Fruit fly (Drosophila melanogaster) whole organism, prepupa: ENCODE results near the gene CG9568.

ENCODE experiments used
- CG10631 ChIP-seq: fragments of 200-800 bp; sonication (Bioruptor generic); optimal IDR thresholded peaks from 2 replicates; lab custom pipeline; 2016; ENCODE audit warnings: missing biosample characterization, missing genetic modification characterization
- CG10669 ChIP-seq: fragments of 200-800 bp; sonication (Bioruptor generic); optimal IDR thresholded peaks from 3 replicates; lab custom pipeline; 2018; ENCODE audit warnings: missing biosample characterization, mild to moderate bottlenecking, missing genetic modification characterization, moderate library complexity
- CG11762 ChIP-seq: fragments of 200-800 bp; sonication (Bioruptor generic); optimal IDR thresholded peaks from 3 replicates; lab custom pipeline; 2016; ENCODE audit warnings: missing biosample characterization, missing genetic modification characterization; ENCODE audit not compliant: insufficient read depth
- CG1621 ChIP-seq: fragments of 200-800 bp; sonication (Bioruptor generic); optimal IDR thresholded peaks from 3 replicates; lab custom pipeline; 2018; ENCODE audit warnings: missing biosample characterization, mild to moderate bottlenecking, missing genetic modification characterization
- CG3032 ChIP-seq: fragments of 200-800 bp; optimal IDR thresholded peaks from 2 replicates; lab custom pipeline; 2019; ENCODE audit warnings: missing biosample characterization, mild to moderate bottlenecking, missing genetic modification characterization, moderate library complexity
- CG32006 ChIP-seq: fragments of 200-800 bp; sonication (Bioruptor generic); optimal IDR thresholded peaks from 3 replicates; lab custom pipeline; 2017; ENCODE audit warnings: missing biosample characterization, mild to moderate bottlenecking, missing genetic modification characterization
- CG34406 ChIP-seq: fragments of 200-800 bp; sonication (Bioruptor generic); optimal IDR thresholded peaks from 3 replicates; lab custom pipeline; 2016; ENCODE audit warnings: missing biosample characterization, missing genetic modification characterization
- CG3919 ChIP-seq: fragments of 200-800 bp; sonication (Bioruptor generic); optimal IDR thresholded peaks from 3 replicates; lab custom pipeline; 2016; ENCODE audit warnings: missing biosample characterization, missing genetic modification characterization
- CG6163 ChIP-seq: fragments of 200-800 bp; sonication (Bioruptor generic); IDR thresholded peaks from 3 replicates; pipeline ENCODE4 v1.3.6; 2022; ENCODE audit warnings: missing biosample characterization, missing genetic modification characterization
- CG6276 ChIP-seq: fragments of 200-800 bp; sonication (Bioruptor generic); optimal IDR thresholded peaks from 2 replicates; lab custom pipeline; 2017; ENCODE audit warnings: missing biosample characterization, mild to moderate bottlenecking, missing genetic modification characterization
- CG6808 ChIP-seq: fragments of 200-800 bp; sonication (Bioruptor generic); optimal IDR thresholded peaks from 3 replicates; lab custom pipeline; 2017; ENCODE audit warnings: missing biosample characterization, missing genetic modification characterization, mild to moderate bottlenecking, moderate library complexity, missing genetic modification reagents
- CG6854 ChIP-seq: fragments of 200-800 bp; sonication (Bioruptor generic); optimal IDR thresholded peaks from 2 replicates; lab custom pipeline; 2017; ENCODE audit warnings: missing biosample characterization, mild to moderate bottlenecking, missing genetic modification characterization
- CG8119 ChIP-seq: fragments of 200-800 bp; sonication (Bioruptor generic); IDR thresholded peaks from 3 replicates; pipeline ENCODE4 v1.3.6; 2022; ENCODE audit warnings: missing biosample characterization, missing genetic modification characterization
- CG8632 ChIP-seq: fragments of 200-800 bp; sonication (Bioruptor generic); optimal IDR thresholded peaks from 3 replicates; lab custom pipeline; 2016; ENCODE audit warnings: missing biosample characterization, missing genetic modification characterization
- Eip93F ChIP-seq: fragments of 200-800 bp; sonication (Bioruptor generic); optimal IDR thresholded peaks from 2 replicates; lab custom pipeline; 2016; ENCODE audit warnings: missing biosample characterization, mild to moderate bottlenecking, missing genetic modification characterization
- Ets96B ChIP-seq: fragments of 200-800 bp; optimal IDR thresholded peaks from 2 replicates; lab custom pipeline; 2019; ENCODE audit warnings: missing biosample characterization, mild to moderate bottlenecking, missing genetic modification characterization, moderate library complexity
- Gug ChIP-seq: fragments of 200-800 bp; sonication (Bioruptor generic); IDR thresholded peaks from 2 replicates; pipeline ENCODE4 v1.3.6; 2022; ENCODE audit warnings: missing biosample characterization, missing genetic modification characterization
- Hr39 ChIP-seq: fragments of 200-800 bp; sonication (Bioruptor generic); optimal IDR thresholded peaks from 2 replicates; lab custom pipeline; 2016; ENCODE audit warnings: missing biosample characterization, missing genetic modification characterization
- Hr4 ChIP-seq: fragments of 200-800 bp; sonication (Bioruptor generic); optimal IDR thresholded peaks from 3 replicates; lab custom pipeline; 2016; ENCODE audit warnings: missing biosample characterization, missing genetic modification characterization
- Lpt ChIP-seq: fragments of 200-800 bp; sonication (Bioruptor generic); optimal IDR thresholded peaks from 3 replicates; lab custom pipeline; 2016; ENCODE audit warnings: missing biosample characterization, missing genetic modification characterization
- Met ChIP-seq: fragments of 200-800 bp; sonication (Bioruptor generic); optimal IDR thresholded peaks from 3 replicates; lab custom pipeline; 2016; ENCODE audit warnings: missing biosample characterization, missing genetic modification characterization
- OdsH ChIP-seq: fragments of 200-800 bp; sonication (Bioruptor generic); optimal IDR thresholded peaks from 3 replicates; lab custom pipeline; 2016; ENCODE audit warnings: missing biosample characterization, missing genetic modification characterization
- Smox ChIP-seq: fragments of 200-800 bp; sonication (Bioruptor generic); optimal IDR thresholded peaks from 3 replicates; lab custom pipeline; 2016; ENCODE audit warnings: missing biosample characterization, missing genetic modification characterization
- Sox102F ChIP-seq: fragments of 200-800 bp; sonication (Bioruptor generic); optimal IDR thresholded peaks from 2 replicates; lab custom pipeline; 2016; ENCODE audit warnings: missing biosample characterization, mild to moderate bottlenecking, missing genetic modification characterization
- Sox14 ChIP-seq: fragments of 200-800 bp; sonication (Bioruptor generic); optimal IDR thresholded peaks from 3 replicates; lab custom pipeline; 2016; ENCODE audit warnings: missing biosample characterization, missing genetic modification characterization
- acj6 ChIP-seq: fragments of 200-800 bp; sonication (Bioruptor generic); optimal IDR thresholded peaks from 3 replicates; lab custom pipeline; 2016; ENCODE audit warnings: missing biosample characterization, missing genetic modification characterization
- cyc ChIP-seq: fragments of 200-800 bp; sonication (Bioruptor generic); optimal IDR thresholded peaks from 3 replicates; lab custom pipeline; 2016; ENCODE audit warnings: missing biosample characterization, missing genetic modification characterization
- dsx ChIP-seq: fragments of 200-800 bp; optimal IDR thresholded peaks from 3 replicates; lab custom pipeline; 2019; ENCODE audit warnings: missing biosample characterization, mild to moderate bottlenecking, missing genetic modification characterization, moderate library complexity; ENCODE audit not compliant: poor library complexity, severe bottlenecking
- fkh ChIP-seq: fragments of 200-800 bp; sonication (Bioruptor generic); optimal IDR thresholded peaks from 3 replicates; lab custom pipeline; 2017; ENCODE audit warnings: missing biosample characterization, mild to moderate bottlenecking, missing genetic modification characterization, moderate library complexity
- lz ChIP-seq: fragments of 200-800 bp; sonication (Bioruptor generic); optimal IDR thresholded peaks from 3 replicates; lab custom pipeline; 2016; ENCODE audit warnings: missing biosample characterization, missing genetic modification characterization
- net ChIP-seq: fragments of 200-800 bp; sonication (Bioruptor generic); optimal IDR thresholded peaks from 3 replicates; lab custom pipeline; 2016; ENCODE audit warnings: missing biosample characterization, missing genetic modification characterization
- pdm3 ChIP-seq: fragments of 200-800 bp; sonication (Bioruptor generic); optimal IDR thresholded peaks from 3 replicates; lab custom pipeline; 2016; ENCODE audit warnings: missing biosample characterization, missing genetic modification characterization
- spab ChIP-seq: fragments of 200-800 bp; sonication (Bioruptor generic); optimal IDR thresholded peaks from 2 replicates; lab custom pipeline; 2017; ENCODE audit warnings: missing biosample characterization, mild to moderate bottlenecking, missing genetic modification characterization, missing genetic modification reagents

The CG9568 gene

DNA sequence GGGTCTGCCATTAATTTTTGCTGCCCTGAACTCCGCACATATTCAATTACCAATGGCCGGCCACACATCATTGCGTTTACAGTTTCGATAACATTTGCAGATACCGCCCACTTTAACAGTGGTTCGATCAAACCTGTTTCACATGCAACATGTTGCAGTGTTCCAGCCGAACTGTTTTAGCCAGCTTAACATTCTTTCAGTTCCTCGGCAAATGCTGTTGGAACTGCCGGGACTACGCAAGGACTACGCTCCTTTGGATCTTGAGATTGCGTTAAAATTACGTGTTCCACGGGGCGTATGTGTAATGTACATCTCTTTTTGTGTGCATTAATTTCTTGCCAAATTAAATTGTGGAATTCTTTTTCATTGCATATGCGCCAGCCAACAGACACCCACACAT lies 9.1 kb downstream of the CG9568 start:
- TF ChIP-seq Smox (GFP tag; lab: Kevin White, UChicago) = no peak
- no peak for TF ChIP-seq pdm3 (GFP tag; lab: Kevin White, UChicago)
- no peak for TF ChIP-seq Sox102F (GFP tag; lab: Kevin White, UChicago)
- no peak for TF ChIP-seq Hr39 (GFP tag; lab: Kevin White, UChicago)
- TF ChIP-seq net = no peak
- no peak for TF ChIP-seq CG10669 (GFP tag; lab: Kevin White, UChicago)
- no peak for TF ChIP-seq fkh (GFP tag; lab: Kevin White, UChicago)
- no peak for TF ChIP-seq Lpt (GFP tag; lab: Kevin White, UChicago)
- TF ChIP-seq Met (GFP tag; lab: Kevin White, UChicago) = no peak

DNA sequence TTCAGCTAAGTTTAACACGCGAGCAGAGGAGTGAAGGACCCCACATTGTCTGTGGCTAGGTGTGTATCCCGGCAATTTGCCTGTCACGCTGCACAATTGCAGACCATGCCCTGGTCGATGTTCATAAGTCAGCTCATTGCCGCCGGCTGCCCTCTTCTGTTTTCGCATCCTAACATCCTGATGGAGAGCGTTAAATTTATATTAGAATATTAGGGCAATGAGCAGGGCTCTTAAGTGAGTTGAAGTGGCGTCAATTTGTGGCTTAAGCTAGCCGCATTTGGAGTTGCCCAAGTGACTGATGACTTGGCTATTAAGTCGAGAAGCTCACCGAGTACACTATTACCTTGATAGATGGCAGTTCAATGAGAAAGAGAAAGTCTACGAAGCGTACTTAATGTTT lies 15.8 kb downstream of the CG9568 start:
- no peak for TF ChIP-seq pdm3 (GFP tag; lab: Kevin White, UChicago)
- no peak for TF ChIP-seq CG1621 (tag; lab: Kevin White, UChicago)
- TF ChIP-seq cyc = no peak
- no peak for TF ChIP-seq CG10631
- no peak for TF ChIP-seq acj6
- TF ChIP-seq Ets96B = no peak
- no peak for TF ChIP-seq CG8632 (GFP tag; lab: Kevin White, UChicago)
- no peak for TF ChIP-seq dsx (GFP tag; lab: Kevin White, UChicago)
- TF ChIP-seq Smox (GFP tag; lab: Kevin White, UChicago) = no peak
- no peak for TF ChIP-seq CG32006 (GFP tag; lab: Kevin White, UChicago)
- no peak for TF ChIP-seq CG6854 (GFP tag; lab: Kevin White, UChicago)

DNA sequence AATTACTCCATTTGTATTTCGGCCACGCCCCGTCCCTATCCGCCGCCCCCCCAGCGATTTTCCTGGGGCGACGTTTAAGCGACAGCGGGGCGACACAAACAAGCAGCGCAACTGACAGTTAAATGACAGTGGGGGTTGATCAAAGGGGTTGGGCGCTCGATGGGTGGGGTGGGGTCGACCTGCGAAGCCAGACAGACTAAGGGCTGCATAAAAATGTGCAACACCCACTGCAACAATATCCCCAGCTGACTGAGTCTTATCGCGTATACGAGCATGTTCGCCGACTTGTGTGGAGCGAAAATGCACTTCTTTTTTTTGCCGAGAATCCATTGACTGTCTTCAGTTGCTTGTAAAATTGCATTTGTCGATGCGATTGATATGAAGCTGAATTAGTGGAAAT lies 21.4 kb downstream of the CG9568 start, which contains the start of gene CG9582:
Gene CG9582 (minus strand): TSS at position 101 of the 400 bp plus-strand sequence.
- TF ChIP-seq Ets96B = no peak
- no peak for TF ChIP-seq lz (GFP tag; lab: Kevin White, UChicago)
- TF ChIP-seq Eip93F (GFP tag; lab: Kevin White, UChicago) = no peak
- no peak for TF ChIP-seq CG3919
- TF ChIP-seq CG6163 (GFP tag; lab: Robert Waterston, UW) = no peak
- no peak for TF ChIP-seq Sox14 (GFP tag; lab: Kevin White, UChicago)
- no peak for TF ChIP-seq CG34406
- TF ChIP-seq Hr39 (GFP tag; lab: Kevin White, UChicago) = no peak
- TF ChIP-seq CG3032 (tag; lab: Kevin White, UChicago) = no peak
- TF ChIP-seq OdsH (GFP tag; lab: Kevin White, UChicago) = no peak
- TF ChIP-seq fkh (GFP tag; lab: Kevin White, UChicago) = no peak
- no peak for TF ChIP-seq spab (GFP tag; lab: Kevin White, UChicago)
- no peak for TF ChIP-seq Gug (GFP tag; lab: Robert Waterston, UW)
- no peak for TF ChIP-seq CG8119 (GFP tag; lab: Robert Waterston, UW)
- TF ChIP-seq CG1621 (tag; lab: Kevin White, UChicago) = no peak
- TF ChIP-seq CG10669 (GFP tag; lab: Kevin White, UChicago) = no peak
- no peak for TF ChIP-seq Hr4 (GFP tag; lab: Kevin White, UChicago)
- TF ChIP-seq CG6808 (GFP tag; lab: Kevin White, UChicago) = no peak
- no peak for TF ChIP-seq CG6276 (GFP tag; lab: Kevin White, UChicago)
- no peak for TF ChIP-seq CG11762 (GFP tag; lab: Kevin White, UChicago)
- TF ChIP-seq, all 60 proteins: peak for 0
